Fruit fly (Drosophila melanogaster): Measurements from ENCODE around the gene Tango6.

Gene Tango6

dm6 chr2L:19019160-19019592 is 50.3 kb downstream of the Tango6 start (continued):
- TF ChIP-seq Sry-δ (GFP tag; optimal IDR thresholded peaks at IDR 0.05), result no peak
- no peak for TF ChIP-seq Lhr (GFP tag; optimal IDR thresholded peaks at IDR 0.05)
- peak; percentile 65 for TF ChIP-seq CG11504 (tag; optimal IDR thresholded peaks at IDR 0.05)
- no peak for TF ChIP-seq CG16779 (GFP tag; IDR thresholded peaks at IDR 0.05)
- peak; percentile 3 for TF ChIP-seq CG12769 (tag; optimal IDR thresholded peaks at IDR 0.05)
- TF ChIP-seq phol (tag; optimal IDR thresholded peaks at IDR 0.05), result peak; percentile 31
- TF ChIP-seq mam (GFP tag; optimal IDR thresholded peaks at IDR 0.05), result peak; percentile 44
- TF ChIP-seq ham (GFP tag; IDR thresholded peaks at IDR 0.05), result no peak
- 0 out of 2 replicates have a peak, but pooled peaks have one; percentile 30 for TF ChIP-seq CG31441 (GFP tag; IDR thresholded peaks at IDR 0.05)
- peak; percentile 6 for TF ChIP-seq CG18476 (GFP tag; optimal IDR thresholded peaks at IDR 0.05)
- TF ChIP-seq CG3281 (GFP tag; optimal IDR thresholded peaks at IDR 0.05), result peak; percentile 45
- no peak for TF ChIP-seq aop (GFP tag; IDR thresholded peaks at IDR 0.05)
- no peak for TF ChIP-seq CG31224 (GFP tag; IDR thresholded peaks at IDR 0.05)
- TF ChIP-seq CG10147 (GFP tag; optimal IDR thresholded peaks at IDR 0.05), result peak; percentile 41
- no peak for TF ChIP-seq CG14014 (GFP tag; IDR thresholded peaks at IDR 0.05)
- peak in 1 of 3 experiments; percentile 15 for TF ChIP-seq lola (GFP tag; optimal IDR thresholded peaks at IDR 0.05)
- TF ChIP-seq tup (GFP tag; optimal IDR thresholded peaks at IDR 0.05), result no peak
- no peak for TF ChIP-seq fru (optimal IDR thresholded peaks at IDR 0.05)
- peak; percentile 35 for TF ChIP-seq CG14710 (tag; optimal IDR thresholded peaks at IDR 0.05)
- no peak for TF ChIP-seq unc-4 (GFP tag; IDR thresholded peaks at IDR 0.05; ENCODE audit: partially characterized antibody)
- no peak for TF ChIP-seq CG1647 (GFP tag; optimal IDR thresholded peaks at IDR 0.05)
- TF ChIP-seq CG8944 (GFP tag; optimal IDR thresholded peaks at IDR 0.05), result no peak
- TF ChIP-seq Oli (tag; optimal IDR thresholded peaks at IDR 0.05), result peak; percentile 48
- no peak for TF ChIP-seq CG8478 (optimal IDR thresholded peaks at IDR 0.05)
- TF ChIP-seq CG9437 (GFP tag; optimal IDR thresholded peaks at IDR 0.05), result peak; percentile 47
- TF ChIP-seq CG2712 (tag; optimal IDR thresholded peaks at IDR 0.05), result no peak
- 0 out of 3 replicates have a peak, but pooled peaks have one; percentile 42 for TF ChIP-seq CG11560 (tag; IDR thresholded peaks at IDR 0.05)
- TF ChIP-seq sug (tag; optimal IDR thresholded peaks at IDR 0.05), result peak; percentile 29
- TF ChIP-seq fd96Cb (tag; optimal IDR thresholded peaks at IDR 0.05), result peak; percentile 15
- TF ChIP-seq dmrt99B (tag; optimal IDR thresholded peaks at IDR 0.05), result peak; percentile 55
- TF ChIP-seq CG9215 (GFP tag; IDR thresholded peaks at IDR 0.05), result peak; percentile 33; the same call in 1 of the 2 replicates
- TF ChIP-seq Nf-YC (tag; optimal IDR thresholded peaks at IDR 0.05), result peak; percentile 14
- TF ChIP-seq fd102C (GFP tag; optimal IDR thresholded peaks at IDR 0.05), result no peak
- no peak for TF ChIP-seq fd3F (GFP tag; optimal IDR thresholded peaks at IDR 0.05)
- TF ChIP-seq pho (GFP tag; optimal IDR thresholded peaks at IDR 0.05), result peak; percentile 37
- peak; percentile 23 for TF ChIP-seq Hsf (GFP tag; optimal IDR thresholded peaks at IDR 0.05)
- TF ChIP-seq CG13424 (tag; optimal IDR thresholded peaks at IDR 0.05), result peak; percentile 43
- TF ChIP-seq rib (GFP tag; IDR thresholded peaks at IDR 0.05), result no peak
- TF ChIP-seq Rx (GFP tag; IDR thresholded peaks at IDR 0.05), result no peak
- no peak for TF ChIP-seq CG2889 (GFP tag; IDR thresholded peaks at IDR 0.05)
- TF ChIP-seq dysf (GFP tag; IDR thresholded peaks at IDR 0.05), result 0 out of 3 replicates have a peak, but pooled peaks have one; percentile 32
- peak; percentile 4 for TF ChIP-seq CG17829 (tag; optimal IDR thresholded peaks at IDR 0.05)
- TF ChIP-seq tll (GFP tag; optimal IDR thresholded peaks at IDR 0.05), result no peak
- TF ChIP-seq bigmax (GFP tag; optimal IDR thresholded peaks at IDR 0.05), result no peak
- TF ChIP-seq ind (GFP tag; optimal IDR thresholded peaks at IDR 0.05), result peak; percentile 25
- TF ChIP-seq CG10979 (tag; optimal IDR thresholded peaks at IDR 0.05), result peak; percentile 22
- TF ChIP-seq CG17612 (GFP tag; IDR thresholded peaks at IDR 0.05), result 0 out of 2 replicates have a peak, but pooled peaks have one; percentile 6
- no peak for TF ChIP-seq schlank (tag; optimal IDR thresholded peaks at IDR 0.05)
- peak; percentile 44 for TF ChIP-seq CG15269 (tag; optimal IDR thresholded peaks at IDR 0.05)
- no peak for TF ChIP-seq HmgZ (tag; optimal IDR thresholded peaks at IDR 0.05)
- no peak for TF ChIP-seq E2f2 (GFP tag; IDR thresholded peaks at IDR 0.05)
